Fruit fly (Drosophila melanogaster): Measurements from ENCODE around the gene CG42613.

Gene CG42613

dm6 chr3R:18985114-18985785, 56.3 kb downstream of the CG42613 start (continued):
- TF ChIP-seq YL-1 (GFP tag; optimal IDR thresholded peaks at IDR 0.05) = no peak
- no peak for TF ChIP-seq BEAF-32 (GFP tag; optimal IDR thresholded peaks at IDR 0.05)
- TF ChIP-seq Six4 (GFP tag; optimal IDR thresholded peaks at IDR 0.05) = no peak
- no peak for TF ChIP-seq luna (GFP tag; optimal IDR thresholded peaks at IDR 0.05)
- TF ChIP-seq tgo (GFP tag; IDR thresholded peaks at IDR 0.05) = peak; percentile 18; the same call in 1 of the 3 replicates
- TF ChIP-seq ham (GFP tag; IDR thresholded peaks at IDR 0.05) = no peak
- no peak for TF ChIP-seq fd96Cb (tag; optimal IDR thresholded peaks at IDR 0.05)
- no peak for TF ChIP-seq tx (GFP tag; optimal IDR thresholded peaks at IDR 0.05)
- no peak for TF ChIP-seq bsh (GFP tag; optimal IDR thresholded peaks at IDR 0.05)
- TF ChIP-seq Hr39 (optimal IDR thresholded peaks at IDR 0.05) = no peak
- TF ChIP-seq Optix (GFP tag; IDR thresholded peaks at IDR 0.05) = no peak
- TF ChIP-seq Opbp (GFP tag; IDR thresholded peaks at IDR 0.05; ENCODE audit: partially characterized antibody) = no peak
- no peak for TF ChIP-seq gfzf (GFP tag; optimal IDR thresholded peaks at IDR 0.05)
- TF ChIP-seq CG10543 (GFP tag; optimal IDR thresholded peaks at IDR 0.05) = no peak
- no peak for TF ChIP-seq CG17568 (GFP tag; optimal IDR thresholded peaks at IDR 0.05)
- no peak for TF ChIP-seq CG10654 (GFP tag; optimal IDR thresholded peaks at IDR 0.05)
- TF ChIP-seq shn (GFP tag; optimal IDR thresholded peaks at IDR 0.05) = no peak
- TF ChIP-seq repo (GFP tag; optimal IDR thresholded peaks at IDR 0.05) = no peak
- peak; percentile 21 for TF ChIP-seq org-1 (GFP tag; optimal IDR thresholded peaks at IDR 0.05)
- TF ChIP-seq vvl (GFP tag; IDR thresholded peaks at IDR 0.05) = 0 out of 2 replicates have a peak, but pooled peaks have one; percentile 16
- TF ChIP-seq Dfd (GFP tag; optimal IDR thresholded peaks at IDR 0.05) = no peak
- TF ChIP-seq zfh2 (GFP tag; optimal IDR thresholded peaks at IDR 0.05) = no peak
- TF ChIP-seq her (GFP tag; optimal IDR thresholded peaks at IDR 0.05) = no peak
- no peak for TF ChIP-seq CG4854 (GFP tag; optimal IDR thresholded peaks at IDR 0.05)
- peak; percentile 42 for TF ChIP-seq CG15514 (GFP tag; optimal IDR thresholded peaks at IDR 0.05)
- TF ChIP-seq CG1233 (GFP tag; optimal IDR thresholded peaks at IDR 0.05) = peak; percentile 45
- no peak for TF ChIP-seq jumu (GFP tag; optimal IDR thresholded peaks at IDR 0.05)
- TF ChIP-seq CG17328 (GFP tag; IDR thresholded peaks at IDR 0.05) = no peak
- TF ChIP-seq CG1792 (GFP tag; optimal IDR thresholded peaks at IDR 0.05) = no peak
- TF ChIP-seq dan (GFP tag; IDR thresholded peaks at IDR 0.05) = no peak
- peak; percentile 34 for TF ChIP-seq caup (GFP tag; optimal IDR thresholded peaks at IDR 0.05; ENCODE audit: severe bottlenecking)
- no peak for TF ChIP-seq ATbp (GFP tag; optimal IDR thresholded peaks at IDR 0.05)
- no peak for TF ChIP-seq peb (GFP tag; IDR thresholded peaks at IDR 0.05)
- 0 out of 2 replicates have a peak, but pooled peaks have one; percentile 7 for TF ChIP-seq CG6689 (GFP tag; IDR thresholded peaks at IDR 0.05)
- TF ChIP-seq CG33557 (GFP tag; optimal IDR thresholded peaks at IDR 0.05) = no peak
- TF ChIP-seq CG12299 (tag; optimal IDR thresholded peaks at IDR 0.05) = no peak
- peak; percentile 18 for TF ChIP-seq CG12104 (GFP tag; optimal IDR thresholded peaks at IDR 0.05)
- no peak for TF ChIP-seq CG32772 (GFP tag; IDR thresholded peaks at IDR 0.05)
- TF ChIP-seq eve (GFP tag; optimal IDR thresholded peaks at IDR 0.05) = no peak
- no peak for TF ChIP-seq H15 (GFP tag; IDR thresholded peaks at IDR 0.05)
- no peak for TF ChIP-seq slp2 (GFP tag; optimal IDR thresholded peaks at IDR 0.05)
- TF ChIP-seq Ets65A (GFP tag) = no peak
- TF ChIP-seq oc (tag; optimal IDR thresholded peaks at IDR 0.05) = no peak
- TF ChIP-seq Doc2 (GFP tag; IDR thresholded peaks at IDR 0.05) = no peak
- no peak for TF ChIP-seq Ada2b (GFP tag; IDR thresholded peaks at IDR 0.05)
- peak; percentile 36 for TF ChIP-seq CG10209 (GFP tag; optimal IDR thresholded peaks at IDR 0.05)
- TF ChIP-seq slbo (GFP tag; IDR thresholded peaks at IDR 0.05) = peak; percentile 69
- no peak for TF ChIP-seq Elba2 (GFP tag; optimal IDR thresholded peaks at IDR 0.05)
- no peak for TF ChIP-seq CG31365 (tag; optimal IDR thresholded peaks at IDR 0.05)
- TF ChIP-seq ftz-f1 (GFP tag; optimal IDR thresholded peaks at IDR 0.05) = no peak
- no peak for TF ChIP-seq CkIIα-i1 (GFP tag; IDR thresholded peaks at IDR 0.05)
